Fruit fly (Drosophila melanogaster): ENCODE results near the gene Mic26-27.

DNA sequence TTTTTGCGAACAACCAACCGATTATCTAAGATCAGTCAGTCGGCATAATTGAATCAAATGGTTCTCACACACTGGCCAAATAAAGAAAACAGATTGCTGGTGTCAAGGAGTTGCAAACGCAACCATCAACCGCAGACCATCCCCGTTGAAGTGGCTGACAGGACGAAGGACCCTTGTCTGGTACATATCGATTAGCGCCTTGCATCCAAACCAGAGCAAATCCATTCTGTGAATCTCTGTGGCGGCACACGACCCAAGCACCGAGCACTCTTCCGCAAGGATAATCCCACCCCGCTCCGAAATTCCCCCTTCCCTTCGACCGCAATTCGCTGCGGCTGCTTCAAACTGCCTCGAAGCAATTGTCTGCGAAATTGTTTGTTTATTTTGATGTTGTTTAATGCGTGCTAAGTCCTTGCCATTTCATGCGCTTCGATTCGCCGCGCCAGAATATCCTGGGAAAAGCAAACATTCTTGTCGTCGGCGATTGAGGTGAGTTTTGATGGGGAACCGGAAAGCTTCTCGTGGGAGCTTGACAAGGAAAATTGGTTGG is 6.8 kb upstream of the Mic26-27 start:
- TF ChIP-seq Sin3A (optimal IDR thresholded peaks at IDR 0.05) (no peak), psq (optimal IDR thresholded peaks at IDR 0.05) (no peak), insv (optimal IDR thresholded peaks at IDR 0.05) (no peak), h (optimal IDR thresholded peaks at IDR 0.05) (no peak), ttk (optimal IDR thresholded peaks at IDR 0.05) (no peak)

Data from Kc167 (cell line).